Fruit fly (Drosophila melanogaster) whole organism, embryonic: Measurements from ENCODE around the gene CG7724.

Source experiments
- Bdp1 ChIP-seq: fragments of 200-800 bp; sonication (Bioruptor generic); optimal IDR thresholded peaks from 3 replicates; lab custom pipeline; 2016; ENCODE audit warnings: missing biosample characterization, missing genetic modification characterization
- Blimp-1 ChIP-seq: fragments of 200-800 bp; sonication (Bioruptor generic); optimal IDR thresholded peaks from 3 replicates; lab custom pipeline; 2018; ENCODE audit warnings: missing biosample characterization, missing genetic modification characterization, mild to moderate bottlenecking, moderate library complexity, missing genetic modification reagents
- CG10274 ChIP-seq: fragments of 200-800 bp; sonication (Bioruptor generic); optimal IDR thresholded peaks from 3 replicates; lab custom pipeline; 2017; ENCODE audit warnings: missing biosample characterization, mild to moderate bottlenecking, missing genetic modification characterization
- CG10431 ChIP-seq: fragments of 200-800 bp; sonication (Bioruptor generic); optimal IDR thresholded peaks from 3 replicates; lab custom pipeline; 2018; ENCODE audit warnings: missing biosample characterization, mild to moderate bottlenecking, missing genetic modification characterization
- CG10543 ChIP-seq: fragments of 200-800 bp; sonication (Bioruptor generic); optimal IDR thresholded peaks from 3 replicates; lab custom pipeline; 2017; ENCODE audit warnings: missing biosample characterization, mild to moderate bottlenecking, missing genetic modification characterization, moderate library complexity
- CG10959 ChIP-seq: fragments of 200-800 bp; sonication (Bioruptor generic); IDR thresholded peaks from 2 replicates; pipeline ENCODE4 v1.3.6; 2022; ENCODE audit warnings: missing biosample characterization, missing genetic modification characterization
- CG12744 ChIP-seq: fragments of 200-800 bp; sonication (Bioruptor generic); optimal IDR thresholded peaks from 2 replicates; lab custom pipeline; 2016; ENCODE audit warnings: missing biosample characterization, missing genetic modification characterization
- CG12769 ChIP-seq: fragments of 200-800 bp; sonication (Bioruptor generic); optimal IDR thresholded peaks from 2 replicates; lab custom pipeline; 2019; ENCODE audit warnings: missing biosample characterization, mild to moderate bottlenecking, missing genetic modification characterization, moderate library complexity
- CG13123 ChIP-seq: fragments of 200-800 bp; sonication (Bioruptor generic); optimal IDR thresholded peaks from 2 replicates; lab custom pipeline; 2016; ENCODE audit warnings: missing biosample characterization, missing genetic modification characterization
- CG14014 ChIP-seq: fragments of 200-800 bp; sonication (Bioruptor generic); IDR thresholded peaks from 2 replicates; pipeline ENCODE4 v1.3.6; 2022; ENCODE audit warnings: missing biosample characterization, missing genetic modification characterization
- CG15073 ChIP-seq: fragments of 200-800 bp; sonication (Bioruptor generic); optimal IDR thresholded peaks from 2 replicates; lab custom pipeline; 2016; ENCODE audit warnings: missing biosample characterization, missing genetic modification characterization
- CG15269 ChIP-seq: fragments of 200-800 bp; sonication (Bioruptor generic); optimal IDR thresholded peaks from 2 replicates; lab custom pipeline; 2018; ENCODE audit warnings: missing biosample characterization, mild to moderate bottlenecking, missing genetic modification characterization, moderate library complexity
- CG15479 ChIP-seq: fragments of 200-800 bp; sonication (Bioruptor generic); optimal IDR thresholded peaks from 3 replicates; lab custom pipeline; 2019; ENCODE audit warnings: missing biosample characterization, mild to moderate bottlenecking, missing genetic modification characterization, moderate library complexity
- CG32767 ChIP-seq: fragments of 200-800 bp; sonication (Bioruptor generic); IDR thresholded peaks from 2 replicates; pipeline ENCODE4 v1.3.6; 2022; ENCODE audit warnings: missing biosample characterization, missing genetic modification characterization
- CG3995 ChIP-seq: fragments of 200-800 bp; sonication (Bioruptor generic); optimal IDR thresholded peaks from 3 replicates; lab custom pipeline; 2016; ENCODE audit warnings: missing biosample characterization, missing genetic modification characterization
- CG4854 ChIP-seq: fragments of 200-800 bp; sonication (Bioruptor generic); optimal IDR thresholded peaks from 2 replicates; lab custom pipeline; 2016; ENCODE audit warnings: missing biosample characterization, missing genetic modification characterization, inconsistent platforms
- CG7987 ChIP-seq: fragments of 200-800 bp; sonication (Bioruptor generic); optimal IDR thresholded peaks from 2 replicates; lab custom pipeline; 2018; ENCODE audit warnings: missing biosample characterization, mild to moderate bottlenecking, missing genetic modification characterization, moderate library complexity
- CG8290 ChIP-seq, 3 experiments: fragments of 200-800 bp; sonication (Bioruptor generic); optimal IDR thresholded peaks; 2 replicates each; lab custom pipeline; 2016 to 2019; ENCODE audit warnings: missing biosample characterization in 3 of 3, missing genetic modification characterization in 3 of 3, mild to moderate bottlenecking in 2 of 3, moderate library complexity in 1 of 3
- CG9932 ChIP-seq: fragments of 200-800 bp; sonication (Bioruptor generic); IDR thresholded peaks from 2 replicates; pipeline ENCODE4 v1.3.6; 2022; ENCODE audit warnings: missing biosample characterization, missing genetic modification characterization
- Chrac-16 ChIP-seq: fragments of 200-800 bp; sonication (Bioruptor generic); optimal IDR thresholded peaks from 3 replicates; lab custom pipeline; 2016; ENCODE audit warnings: missing biosample characterization, missing genetic modification characterization
- Dip2 ChIP-seq: fragments of 200-800 bp; sonication (Bioruptor generic); IDR thresholded peaks from 2 replicates; pipeline ENCODE4 v1.3.6; 2022; ENCODE audit warnings: missing biosample characterization, missing genetic modification characterization
- E2f2 ChIP-seq: fragments of 200-800 bp; sonication (Bioruptor generic); IDR thresholded peaks from 2 replicates; pipeline ENCODE4 v1.3.6; 2022; ENCODE audit warnings: missing biosample characterization, missing genetic modification characterization
- HmgZ ChIP-seq: fragments of 200-800 bp; sonication (Bioruptor generic); optimal IDR thresholded peaks from 2 replicates; lab custom pipeline; 2018; ENCODE audit warnings: missing biosample characterization, mild to moderate bottlenecking, missing genetic modification characterization
- Hmr ChIP-seq: fragments of 200-800 bp; sonication (Bioruptor generic); optimal IDR thresholded peaks from 3 replicates; lab custom pipeline; 2017; ENCODE audit warnings: mild to moderate bottlenecking, missing biosample characterization, missing genetic modification reagents, missing genetic modification characterization
- Sry-β ChIP-seq: fragments of 200-800 bp; sonication (Bioruptor generic); optimal IDR thresholded peaks from 2 replicates; lab custom pipeline; 2018; ENCODE audit warnings: missing biosample characterization, mild to moderate bottlenecking, missing genetic modification characterization, moderate library complexity
- Xbp1 ChIP-seq: fragments of 200-800 bp; sonication (Bioruptor generic); optimal IDR thresholded peaks from 3 replicates; lab custom pipeline; 2016; ENCODE audit warnings: missing biosample characterization, mild to moderate bottlenecking, missing genetic modification characterization
- ab ChIP-seq: fragments of 200-800 bp; sonication (Bioruptor generic); optimal IDR thresholded peaks from 2 replicates; lab custom pipeline; 2016; ENCODE audit warnings: missing biosample characterization, missing genetic modification characterization
- ase ChIP-seq: fragments of 200-800 bp; sonication (Bioruptor generic); IDR thresholded peaks from 3 replicates; pipeline ENCODE4 v1.3.6; 2022; ENCODE audit warnings: missing biosample characterization, missing genetic modification characterization
- bab2 ChIP-seq: fragments of 200-800 bp; sonication (Bioruptor generic); optimal IDR thresholded peaks from 2 replicates; lab custom pipeline; 2016; ENCODE audit warnings: missing biosample characterization, missing genetic modification characterization
- bbx ChIP-seq: fragments of 200-800 bp; sonication (Bioruptor generic); IDR thresholded peaks from 2 replicates; pipeline ENCODE4 v1.3.6; 2022; ENCODE audit warnings: missing biosample characterization, missing genetic modification characterization; ENCODE audit not compliant: partially characterized antibody
- ci ChIP-seq: fragments of 200-800 bp; sonication (Bioruptor generic); IDR thresholded peaks from 3 replicates; pipeline ENCODE4 v1.3.6; 2022; ENCODE audit warnings: missing biosample characterization, missing genetic modification characterization
- en ChIP-seq: fragments of 200-800 bp; sonication (Bioruptor generic); optimal IDR thresholded peaks from 2 replicates; lab custom pipeline; 2016; ENCODE audit warnings: missing biosample characterization, missing genetic modification characterization
- gfzf ChIP-seq: fragments of 200-800 bp; sonication (Bioruptor generic); optimal IDR thresholded peaks from 2 replicates; lab custom pipeline; 2016; ENCODE audit warnings: missing biosample characterization, mild to moderate bottlenecking, missing genetic modification characterization, moderate library complexity
- gro ChIP-seq: fragments of 200-800 bp; sonication (Bioruptor generic); optimal IDR thresholded peaks from 2 replicates; lab custom pipeline; 2016; ENCODE audit warnings: missing biosample characterization, missing genetic modification characterization
- gsb ChIP-seq: fragments of 200-800 bp; sonication (Bioruptor generic); IDR thresholded peaks from 2 replicates; pipeline ENCODE4 v1.3.6; 2022; ENCODE audit warnings: missing biosample characterization, missing genetic modification characterization
- gsb-n ChIP-seq: fragments of 200-800 bp; sonication (Bioruptor generic); optimal IDR thresholded peaks from 3 replicates; lab custom pipeline; 2018; ENCODE audit warnings: missing biosample characterization, mild to moderate bottlenecking, missing genetic modification characterization
- inv ChIP-seq: fragments of 200-800 bp; sonication (Bioruptor generic); IDR thresholded peaks from 2 replicates; pipeline ENCODE4 v1.3.6; 2022; ENCODE audit warnings: missing biosample characterization, missing genetic modification characterization; ENCODE audit not compliant: partially characterized antibody
- jigr1 ChIP-seq: fragments of 200-800 bp; sonication (Bioruptor generic); IDR thresholded peaks from 3 replicates; pipeline ENCODE4 v1.3.6; 2022; ENCODE audit warnings: missing biosample characterization, missing genetic modification characterization
- jumu ChIP-seq: fragments of 200-800 bp; sonication (Bioruptor generic); optimal IDR thresholded peaks from 3 replicates; lab custom pipeline; 2016; ENCODE audit warnings: missing biosample characterization, missing genetic modification characterization
- lmd ChIP-seq: fragments of 200-800 bp; sonication (Bioruptor generic); IDR thresholded peaks from 2 replicates; pipeline ENCODE4 v1.3.6; 2022; ENCODE audit warnings: missing biosample characterization, missing genetic modification characterization
- mam ChIP-seq: fragments of 200-800 bp; sonication (Bioruptor generic); optimal IDR thresholded peaks from 3 replicates; lab custom pipeline; 2016; ENCODE audit warnings: missing biosample characterization, missing genetic modification characterization
- oc ChIP-seq: fragments of 200-800 bp; sonication (Bioruptor generic); optimal IDR thresholded peaks from 2 replicates; lab custom pipeline; 2018; ENCODE audit warnings: missing biosample characterization, mild to moderate bottlenecking, missing genetic modification characterization, moderate library complexity
- pnt ChIP-seq: fragments of 200-800 bp; sonication (Bioruptor generic); optimal IDR thresholded peaks from 3 replicates; lab custom pipeline; 2016; ENCODE audit warnings: missing biosample characterization, missing genetic modification characterization
- pzg ChIP-seq: fragments of 200-800 bp; sonication (Bioruptor generic); optimal IDR thresholded peaks from 3 replicates; lab custom pipeline; 2018; ENCODE audit warnings: missing biosample characterization, mild to moderate bottlenecking, missing genetic modification characterization, moderate library complexity
- sc ChIP-seq, 3 experiments: fragments of >200 bp in 2 of 3; fragments of 200-800 bp in 1 of 3; sonication (Bioruptor generic) in 1 of 3; optimal IDR thresholded peaks; 2 replicates in 2 of 3; 3 replicates in 1 of 3; lab custom pipeline; 2017; ENCODE audit warnings: mild to moderate bottlenecking in 1 of 3, missing biosample characterization in 1 of 3, missing genetic modification characterization in 1 of 3, missing genetic modification reagents in 1 of 3
- sens ChIP-seq: fragments of 200-800 bp; sonication (Bioruptor generic); peaks from one replicate; lab custom pipeline; 2016; ENCODE audit warnings: missing biosample characterization, missing genetic modification characterization
- sisA ChIP-seq: fragments of 200-800 bp; sonication (Bioruptor generic); IDR thresholded peaks from 2 replicates; pipeline ENCODE4 v1.3.6; 2022; ENCODE audit warnings: missing biosample characterization, missing genetic modification characterization
- slp2 ChIP-seq: fragments of 200-800 bp; sonication (Bioruptor generic); optimal IDR thresholded peaks from 2 replicates; lab custom pipeline; 2016; ENCODE audit warnings: missing biosample characterization, missing genetic modification characterization
- stwl ChIP-seq: fragments of 200-800 bp; sonication (Bioruptor generic); optimal IDR thresholded peaks from 3 replicates; lab custom pipeline; 2018; ENCODE audit warnings: missing biosample characterization, mild to moderate bottlenecking, missing genetic modification characterization, moderate library complexity
- tap ChIP-seq: fragments of 200-800 bp; optimal IDR thresholded peaks from 3 replicates; lab custom pipeline; 2019; ENCODE audit warnings: missing biosample characterization, mild to moderate bottlenecking, missing genetic modification characterization, moderate library complexity
- tin ChIP-seq: fragments of 200-800 bp; sonication (Bioruptor generic); optimal IDR thresholded peaks from 3 replicates; lab custom pipeline; 2016; ENCODE audit warnings: missing biosample characterization, missing genetic modification characterization

Gene CG7724

DNA sequence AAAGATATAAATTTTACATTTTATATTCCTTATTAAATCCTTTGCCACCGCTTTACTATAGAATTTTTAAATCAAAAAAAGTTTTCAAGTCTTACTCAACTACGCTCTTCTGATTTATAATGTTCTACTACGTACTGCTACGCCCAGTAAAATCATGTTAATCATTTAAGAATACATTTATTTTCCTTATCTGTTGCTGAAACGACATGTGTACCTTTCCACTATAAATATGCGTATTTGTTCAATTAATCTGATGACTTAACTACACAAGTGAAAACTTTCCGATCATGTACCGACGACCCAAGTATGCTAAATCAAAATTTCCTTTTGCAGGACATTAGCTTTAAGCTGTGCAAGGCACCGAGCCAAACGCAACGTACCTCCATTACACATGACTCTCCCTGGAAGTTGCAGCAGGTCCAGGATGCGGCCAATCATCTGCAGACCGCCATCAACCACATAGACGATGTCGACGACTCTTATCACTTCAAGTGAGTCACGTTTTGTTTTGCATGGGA, 3.0 kb upstream of the CG7724 start (continued):
- TF ChIP-seq bbx (GFP tag; lab: Robert Waterston, UW), result no peak
- TF ChIP-seq gfzf, result no peak
- no peak for TF ChIP-seq CG15269
- TF ChIP-seq inv (GFP tag; lab: Robert Waterston, UW), result no peak
- TF ChIP-seq sisA, result no peak
- TF ChIP-seq pzg, result no peak
- TF ChIP-seq gro (GFP tag; lab: Kevin White, UChicago), result no peak
- TF ChIP-seq gsb (GFP tag; lab: Robert Waterston, UW), result no peak
- TF ChIP-seq sens (GFP tag; lab: Kevin White, UChicago), result peak; percentile 76
- TF ChIP-seq CG8290 (GFP tag; optimal IDR thresholded peaks at IDR 0.05; lab: Kevin White, UChicago), result no peak
- TF ChIP-seq CG8290 (tag; optimal IDR thresholded peaks at IDR 0.05; lab: Kevin White, UChicago), result peak in 1 of 2 experiments; percentile 17
- no peak for TF ChIP-seq CG32767
- TF ChIP-seq ab (GFP tag; lab: Kevin White, UChicago), result no peak
- TF ChIP-seq Dip2 (GFP tag; lab: Robert Waterston, UW), result no peak
- TF ChIP-seq Bdp1 (GFP tag; lab: Kevin White, UChicago), result no peak
- TF ChIP-seq CG12769, result no peak
- no peak for TF ChIP-seq CG10959 (GFP tag; lab: Robert Waterston, UW)
- no peak for TF ChIP-seq mam (GFP tag; lab: Kevin White, UChicago)
- TF ChIP-seq CG3995 (GFP tag; lab: Kevin White, UChicago), result no peak
- no peak for TF ChIP-seq CG15073 (GFP tag; lab: Kevin White, UChicago)
- no peak for TF ChIP-seq en
- TF ChIP-seq HmgZ, result no peak
- no peak for TF ChIP-seq ci
- TF ChIP-seq tap, result no peak
- peak; percentile 18 for TF ChIP-seq bab2 (GFP tag; lab: Kevin White, UChicago)
- TF ChIP-seq Chrac-16 (GFP tag; lab: Kevin White, UChicago), result no peak
- no peak for TF ChIP-seq CG12744 (GFP tag; lab: Kevin White, UChicago)
- no peak for TF ChIP-seq stwl (tag; lab: Kevin White, UChicago)
- TF ChIP-seq CG13123 (GFP tag; lab: Kevin White, UChicago), result no peak
- TF ChIP-seq E2f2, result no peak
- no peak for TF ChIP-seq pnt (GFP tag; lab: Kevin White, UChicago)
- no peak for TF ChIP-seq CG15479
- no peak for TF ChIP-seq jumu (GFP tag; lab: Kevin White, UChicago)
- TF ChIP-seq sc (optimal IDR thresholded peaks at IDR 0.05; lab: Kevin White, UChicago), result no peak
- TF ChIP-seq sc (GFP tag; optimal IDR thresholded peaks at IDR 0.05; lab: Kevin White, UChicago), result peak; percentile 29
- peak; percentile 12 for TF ChIP-seq Blimp-1 (GFP tag; lab: Kevin White, UChicago)
- no peak for TF ChIP-seq CG14014
- TF ChIP-seq Hmr (GFP tag; lab: Kevin White, UChicago), result no peak
- no peak for TF ChIP-seq CG10431 (GFP tag; lab: Kevin White, UChicago)
- no peak for TF ChIP-seq CG9932 (GFP tag; lab: Robert Waterston, UW)
- no peak for TF ChIP-seq tin (GFP tag; lab: Kevin White, UChicago)
- no peak for TF ChIP-seq CG10274 (GFP tag; lab: Kevin White, UChicago)
- no peak for TF ChIP-seq CG4854 (GFP tag; lab: Kevin White, UChicago)
- TF ChIP-seq lmd (GFP tag; lab: Robert Waterston, UW), result no peak
- TF ChIP-seq jigr1 (GFP tag; lab: Robert Waterston, UW), result no peak
- TF ChIP-seq CG10543 (GFP tag; lab: Kevin White, UChicago), result no peak
- no peak for TF ChIP-seq CG7987 (GFP tag; lab: Kevin White, UChicago)
- TF ChIP-seq Xbp1, result no peak
- TF ChIP-seq ase (GFP tag; lab: Robert Waterston, UW), result no peak
- no peak for TF ChIP-seq oc
- TF ChIP-seq slp2 (GFP tag; lab: Kevin White, UChicago), result no peak
- TF ChIP-seq Sry-β (GFP tag; lab: Kevin White, UChicago), result no peak
- no peak for TF ChIP-seq gsb-n
